Worm (Caenorhabditis elegans) whole organism, mixed stage, embryonic: ENCODE measurements around the gene ZK1320.5.
A peak's percentile ranks its signal among the peaks of the same experiment; 100 is the strongest.

ENCODE experiments used
- M03D4.4 ChIP-seq: sonication (generic microtip); optimal IDR thresholded peaks from 2 replicates; lab custom pipeline; 2017; ENCODE audit warnings: mild to moderate bottlenecking, missing genetic modification characterization, missing compliant biosample characterization
- bed-3 ChIP-seq: fragments of 200-800 bp; sonication (Bioruptor generic); optimal IDR thresholded peaks from 3 replicates; lab custom pipeline; 2018; ENCODE audit warnings: mild to moderate bottlenecking, missing genetic modification characterization, moderate library complexity, missing compliant biosample characterization
- blmp-1 ChIP-seq: fragments of 150-350 bp; optimal IDR thresholded peaks from 2 replicates; lab custom pipeline; 2014; ENCODE audit warnings: missing biosample characterization, missing genetic modification characterization
- ceh-83 ChIP-seq: fragments of 200-800 bp; sonication (Bioruptor generic); optimal IDR thresholded peaks from 2 replicates; lab custom pipeline; 2018; ENCODE audit warnings: mild to moderate bottlenecking, missing genetic modification characterization, missing compliant biosample characterization
- cnd-1 ChIP-seq: fragments of 200-800 bp; sonication (Bioruptor generic); optimal IDR thresholded peaks from 2 replicates; lab custom pipeline; 2018; ENCODE audit warnings: mild to moderate bottlenecking, missing genetic modification characterization, missing compliant biosample characterization
- flh-1 ChIP-seq: fragments of 200-800 bp; sonication (Bioruptor generic); optimal IDR thresholded peaks from 2 replicates; lab custom pipeline; 2018; ENCODE audit warnings: mild to moderate bottlenecking, missing genetic modification characterization, moderate library complexity, missing compliant biosample characterization
- ham-2 ChIP-seq: fragments of 200-800 bp; sonication (Bioruptor generic); optimal IDR thresholded peaks from 2 replicates; lab custom pipeline; 2018; ENCODE audit warnings: mild to moderate bottlenecking, missing genetic modification characterization, missing compliant biosample characterization
- hlh-1 ChIP-seq: fragments of 150-350 bp; optimal IDR thresholded peaks from 2 replicates; lab custom pipeline; 2014; ENCODE audit warnings: missing biosample characterization, missing genetic modification reagents, missing genetic modification characterization
- lin-13 ChIP-seq: fragments of 150-350 bp; optimal IDR thresholded peaks from 2 replicates; lab custom pipeline; 2014; ENCODE audit warnings: missing biosample characterization, missing genetic modification characterization
- lin-32 ChIP-seq: fragments of 200-800 bp; sonication (Bioruptor generic); optimal IDR thresholded peaks from 2 replicates; lab custom pipeline; 2018; ENCODE audit warnings: mild to moderate bottlenecking, missing genetic modification characterization, missing compliant biosample characterization
- lsy-2 ChIP-seq: fragments of 150-350 bp; optimal IDR thresholded peaks from 2 replicates; lab custom pipeline; 2014; ENCODE audit warnings: missing biosample characterization, missing genetic modification characterization
- mls-2 ChIP-seq: sonication (generic microtip); optimal IDR thresholded peaks from 2 replicates; lab custom pipeline; 2016; ENCODE audit warnings: mild to moderate bottlenecking, missing genetic modification characterization, moderate library complexity, missing compliant biosample characterization
- nhr-12 ChIP-seq: fragments of 150-350 bp; optimal IDR thresholded peaks from 2 replicates; lab custom pipeline; 2014; ENCODE audit warnings: missing biosample characterization, missing genetic modification characterization
- nhr-2 ChIP-seq: fragments of 150-350 bp; optimal IDR thresholded peaks from 2 replicates; lab custom pipeline; 2014; ENCODE audit warnings: missing biosample characterization, missing genetic modification characterization
- nhr-237 ChIP-seq: fragments of 150-350 bp; optimal IDR thresholded peaks from 2 replicates; lab custom pipeline; 2014; ENCODE audit warnings: missing biosample characterization, missing genetic modification characterization
- nhr-28 ChIP-seq: fragments of 150-350 bp; optimal IDR thresholded peaks from 2 replicates; lab custom pipeline; 2014; ENCODE audit warnings: missing biosample characterization, missing genetic modification characterization
- nhr-76 ChIP-seq: sonication (generic microtip); optimal IDR thresholded peaks from 2 replicates; lab custom pipeline; 2017; ENCODE audit warnings: missing biosample characterization, missing genetic modification characterization
- pha-4 ChIP-seq: fragments of 150-350 bp; optimal IDR thresholded peaks from 2 replicates; lab custom pipeline; 2018; ENCODE audit warnings: missing biosample characterization, missing genetic modification reagents, missing genetic modification characterization
- sptf-1 ChIP-seq: sonication (generic microtip); optimal IDR thresholded peaks from 2 replicates; lab custom pipeline; 2017; ENCODE audit warnings: mild to moderate bottlenecking, missing genetic modification characterization, moderate library complexity, missing compliant biosample characterization
- unc-120 ChIP-seq: sonication (generic microtip); optimal IDR thresholded peaks from 2 replicates; lab custom pipeline; 2017; ENCODE audit warnings: missing genetic modification characterization, missing compliant biosample characterization; ENCODE audit not compliant: poor library complexity, severe bottlenecking
- zip-8 ChIP-seq: fragments of 150-350 bp; optimal IDR thresholded peaks from 2 replicates; lab custom pipeline; 2014; ENCODE audit warnings: missing biosample characterization, missing genetic modification characterization
- ztf-11 ChIP-seq: fragments of 150-350 bp; optimal IDR thresholded peaks from 2 replicates; lab custom pipeline; 2014; ENCODE audit warnings: missing biosample characterization, missing genetic modification characterization

The ZK1320.5 gene

DNA sequence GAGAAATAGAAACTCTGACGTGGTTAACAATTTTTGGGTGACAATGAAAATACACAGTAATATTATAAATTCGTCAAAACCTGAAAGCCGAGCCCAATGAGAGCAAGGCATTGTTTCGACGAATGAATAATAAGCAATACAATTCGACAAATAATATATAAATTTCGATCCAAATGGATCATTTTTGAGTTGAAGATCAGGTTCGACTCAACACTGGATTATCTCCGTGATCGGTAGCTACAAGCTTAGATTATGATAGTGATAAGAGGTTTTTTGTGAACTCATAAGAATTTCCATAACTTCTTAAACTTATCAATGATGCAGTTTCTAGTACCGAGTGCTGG, 47.6 kb downstream of the ZK1320.5 start:
- TF ChIP-seq nhr-2 (tag; lab: Kevin White, UChicago) (no peak), blmp-1 (tag; lab: Kevin White, UChicago) (no peak), nhr-237 (no peak), nhr-28 (tag; lab: Kevin White, UChicago) (no peak)

DNA sequence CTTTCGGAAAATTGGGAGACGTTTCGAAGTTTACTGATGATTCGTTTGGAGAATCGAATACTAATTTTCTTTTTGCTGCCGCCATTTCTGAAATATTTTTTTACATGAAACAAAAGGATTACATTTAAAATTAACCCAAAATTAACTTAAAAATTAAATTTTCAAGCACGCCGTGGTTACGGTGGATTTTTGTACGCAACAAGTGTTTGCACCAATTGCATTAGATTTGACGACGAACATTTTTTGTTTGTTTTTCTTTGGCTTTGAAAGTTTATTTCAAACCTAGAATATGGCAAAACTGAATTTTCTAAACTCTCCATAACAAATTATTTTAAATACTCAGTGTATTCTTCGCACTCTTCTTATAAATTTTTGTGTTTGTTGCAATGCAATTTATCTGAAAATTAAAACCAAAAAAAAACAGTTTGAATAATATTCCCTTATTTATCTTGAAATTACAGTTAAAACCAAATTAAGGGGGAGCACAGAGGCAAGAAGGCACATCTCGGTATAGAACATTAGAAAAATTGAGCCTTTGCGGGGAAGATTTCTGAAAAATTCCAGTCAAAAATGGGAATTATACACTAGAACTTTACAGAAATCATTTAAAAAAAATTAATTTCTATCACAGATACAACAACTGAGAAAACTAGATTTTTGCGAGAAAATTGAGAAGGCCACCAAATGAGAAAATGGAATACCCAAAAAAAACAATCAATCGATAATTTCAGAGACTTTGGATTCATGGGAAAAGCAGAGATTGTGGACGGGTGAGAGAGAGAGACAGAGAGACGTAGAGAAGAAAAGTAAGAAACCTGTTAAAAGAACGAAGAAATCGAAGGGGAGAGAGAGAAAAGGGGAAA, 48.2 kb downstream of the ZK1320.5 start, which contains the start of gene hal-3:
Gene hal-3 (minus strand): TSS at position 87 of the 863 bp plus-strand sequence.
- TF ChIP-seq sptf-1 = peak; percentile 2
- no peak for TF ChIP-seq cnd-1 (tag; lab: Kevin White, UChicago)

DNA sequence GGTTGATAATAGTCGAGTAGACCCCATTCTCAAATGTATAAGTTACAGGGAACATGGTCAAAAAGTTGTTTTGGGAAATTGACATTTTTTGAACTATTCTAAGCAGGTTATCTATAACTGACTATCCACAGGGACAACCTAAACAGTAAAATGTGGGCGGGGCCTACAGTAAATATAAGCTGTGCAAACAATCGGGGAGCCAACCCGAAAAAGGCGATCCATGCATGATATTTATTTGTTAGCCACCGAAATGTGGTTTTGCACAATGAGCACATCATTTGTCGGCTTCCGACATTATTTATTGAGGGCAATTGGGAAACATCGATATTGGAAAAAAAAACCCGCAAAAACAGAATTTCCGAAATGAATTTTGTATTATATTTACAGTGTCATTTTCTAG, 50.7 kb downstream of the ZK1320.5 start, which contains the start of gene hlh-6:
Gene hlh-6 (minus strand): TSS at position 101 of the 400 bp plus-strand sequence.
- TF ChIP-seq nhr-12 (tag; lab: Kevin White, UChicago) = no peak
- TF ChIP-seq ham-2 = no peak
- TF ChIP-seq pha-4 = no peak
- no peak for TF ChIP-seq ceh-83 (GFP tag; lab: Kevin White, UChicago)
- no peak for TF ChIP-seq flh-1
- no peak for TF ChIP-seq nhr-28 (tag; lab: Kevin White, UChicago)
- no peak for TF ChIP-seq hlh-1 (tag; lab: Kevin White, UChicago)
- no peak for TF ChIP-seq lin-32 (GFP tag; lab: Kevin White, UChicago)
- TF ChIP-seq zip-8 (tag; lab: Kevin White, UChicago) = no peak
- no peak for TF ChIP-seq unc-120
- no peak for TF ChIP-seq M03D4.4 (tag; lab: Kevin White, UChicago)
- TF ChIP-seq mls-2 (tag; lab: Kevin White, UChicago) = no peak
- TF ChIP-seq lin-13 (tag; lab: Kevin White, UChicago) = no peak
- no peak for TF ChIP-seq ztf-11 (tag; lab: Kevin White, UChicago)
- TF ChIP-seq nhr-76 (tag; lab: Kevin White, UChicago) = no peak
- TF ChIP-seq bed-3 (GFP tag; lab: Kevin White, UChicago) = no peak
- no peak for TF ChIP-seq lsy-2 (tag; lab: Kevin White, UChicago)
- TF ChIP-seq cnd-1 (tag; lab: Kevin White, UChicago) = no peak
